Fruit fly (Drosophila melanogaster) whole organism, prepupa: ENCODE results near the gene CG4598.
A peak's percentile ranks its signal among the peaks of the same experiment; 100 is the strongest.

Experiments used
- Blimp-1 ChIP-seq: fragments of 200-800 bp; sonication (Bioruptor generic); optimal IDR thresholded peaks from 3 replicates; lab custom pipeline; 2017; ENCODE audit warnings: missing biosample characterization, missing genetic modification characterization, mild to moderate bottlenecking, moderate library complexity, missing genetic modification reagents
- CG10631 ChIP-seq: fragments of 200-800 bp; sonication (Bioruptor generic); optimal IDR thresholded peaks from 2 replicates; lab custom pipeline; 2016; ENCODE audit warnings: missing biosample characterization, missing genetic modification characterization
- CG10669 ChIP-seq: fragments of 200-800 bp; sonication (Bioruptor generic); optimal IDR thresholded peaks from 3 replicates; lab custom pipeline; 2018; ENCODE audit warnings: missing biosample characterization, mild to moderate bottlenecking, missing genetic modification characterization, moderate library complexity
- CG11294 ChIP-seq: fragments of 200-800 bp; sonication (Bioruptor generic); IDR thresholded peaks from 2 replicates; pipeline ENCODE4 v1.3.6; 2022; ENCODE audit warnings: missing biosample characterization, missing genetic modification characterization
- CG11762 ChIP-seq: fragments of 200-800 bp; sonication (Bioruptor generic); optimal IDR thresholded peaks from 3 replicates; lab custom pipeline; 2016; ENCODE audit warnings: missing biosample characterization, missing genetic modification characterization; ENCODE audit not compliant: insufficient read depth
- CG11902 ChIP-seq: fragments of 200-800 bp; sonication (Bioruptor generic); optimal IDR thresholded peaks from 3 replicates; lab custom pipeline; 2016; ENCODE audit warnings: missing biosample characterization, missing genetic modification characterization
- CG15336 ChIP-seq: fragments of 200-800 bp; sonication (Bioruptor generic); IDR thresholded peaks from 2 replicates; pipeline ENCODE4 v1.3.6; 2022; ENCODE audit warnings: missing biosample characterization, missing genetic modification characterization
- CG1621 ChIP-seq: fragments of 200-800 bp; sonication (Bioruptor generic); optimal IDR thresholded peaks from 3 replicates; lab custom pipeline; 2018; ENCODE audit warnings: missing biosample characterization, mild to moderate bottlenecking, missing genetic modification characterization
- CG16779 ChIP-seq: fragments of 200-800 bp; sonication (Bioruptor generic); optimal IDR thresholded peaks from 3 replicates; lab custom pipeline; 2017; ENCODE audit warnings: missing biosample characterization, mild to moderate bottlenecking, missing genetic modification characterization
- CG3032 ChIP-seq: fragments of 200-800 bp; optimal IDR thresholded peaks from 2 replicates; lab custom pipeline; 2019; ENCODE audit warnings: missing biosample characterization, mild to moderate bottlenecking, missing genetic modification characterization, moderate library complexity
- CG32006 ChIP-seq: fragments of 200-800 bp; sonication (Bioruptor generic); optimal IDR thresholded peaks from 3 replicates; lab custom pipeline; 2017; ENCODE audit warnings: missing biosample characterization, mild to moderate bottlenecking, missing genetic modification characterization
- CG34406 ChIP-seq: fragments of 200-800 bp; sonication (Bioruptor generic); optimal IDR thresholded peaks from 3 replicates; lab custom pipeline; 2016; ENCODE audit warnings: missing biosample characterization, missing genetic modification characterization
- CG4318 ChIP-seq: fragments of 200-800 bp; sonication (Bioruptor generic); optimal IDR thresholded peaks from 3 replicates; lab custom pipeline; 2017; ENCODE audit warnings: missing biosample characterization, mild to moderate bottlenecking, missing genetic modification characterization
- CG6163 ChIP-seq: fragments of 200-800 bp; sonication (Bioruptor generic); IDR thresholded peaks from 3 replicates; pipeline ENCODE4 v1.3.6; 2022; ENCODE audit warnings: missing biosample characterization, missing genetic modification characterization
- CG7368 ChIP-seq: fragments of 200-800 bp; sonication (Bioruptor generic); optimal IDR thresholded peaks from 3 replicates; lab custom pipeline; 2016; ENCODE audit warnings: missing biosample characterization, missing genetic modification characterization
- CG8319 ChIP-seq: fragments of 200-800 bp; sonication (Bioruptor generic); optimal IDR thresholded peaks from 3 replicates; lab custom pipeline; 2016; ENCODE audit warnings: missing biosample characterization, missing genetic modification characterization
- CG8632 ChIP-seq: fragments of 200-800 bp; sonication (Bioruptor generic); optimal IDR thresholded peaks from 3 replicates; lab custom pipeline; 2016; ENCODE audit warnings: missing biosample characterization, missing genetic modification characterization
- CG9139 ChIP-seq: fragments of 200-800 bp; sonication (Bioruptor generic); optimal IDR thresholded peaks from 3 replicates; lab custom pipeline; 2017; ENCODE audit warnings: missing biosample characterization, mild to moderate bottlenecking, missing genetic modification characterization
- Eip75B ChIP-seq: fragments of 200-800 bp; sonication (Bioruptor generic); optimal IDR thresholded peaks from 3 replicates; lab custom pipeline; 2016; ENCODE audit warnings: missing biosample characterization, missing genetic modification characterization
- Eip93F ChIP-seq: fragments of 200-800 bp; sonication (Bioruptor generic); optimal IDR thresholded peaks from 2 replicates; lab custom pipeline; 2016; ENCODE audit warnings: missing biosample characterization, mild to moderate bottlenecking, missing genetic modification characterization
- Ets21C ChIP-seq: fragments of 200-800 bp; sonication (Bioruptor generic); optimal IDR thresholded peaks from 3 replicates; lab custom pipeline; 2016; ENCODE audit warnings: missing biosample characterization, missing genetic modification characterization
- Ets96B ChIP-seq: fragments of 200-800 bp; optimal IDR thresholded peaks from 2 replicates; lab custom pipeline; 2019; ENCODE audit warnings: missing biosample characterization, mild to moderate bottlenecking, missing genetic modification characterization, moderate library complexity
- Gug ChIP-seq: fragments of 200-800 bp; sonication (Bioruptor generic); IDR thresholded peaks from 2 replicates; pipeline ENCODE4 v1.3.6; 2022; ENCODE audit warnings: missing biosample characterization, missing genetic modification characterization
- Hr39 ChIP-seq: fragments of 200-800 bp; sonication (Bioruptor generic); optimal IDR thresholded peaks from 2 replicates; lab custom pipeline; 2016; ENCODE audit warnings: missing biosample characterization, missing genetic modification characterization
- Hr4 ChIP-seq: fragments of 200-800 bp; sonication (Bioruptor generic); optimal IDR thresholded peaks from 3 replicates; lab custom pipeline; 2016; ENCODE audit warnings: missing biosample characterization, missing genetic modification characterization
- Met ChIP-seq: fragments of 200-800 bp; sonication (Bioruptor generic); optimal IDR thresholded peaks from 3 replicates; lab custom pipeline; 2016; ENCODE audit warnings: missing biosample characterization, missing genetic modification characterization
- OdsH ChIP-seq: fragments of 200-800 bp; sonication (Bioruptor generic); optimal IDR thresholded peaks from 3 replicates; lab custom pipeline; 2016; ENCODE audit warnings: missing biosample characterization, missing genetic modification characterization
- Sox102F ChIP-seq: fragments of 200-800 bp; sonication (Bioruptor generic); optimal IDR thresholded peaks from 2 replicates; lab custom pipeline; 2016; ENCODE audit warnings: missing biosample characterization, mild to moderate bottlenecking, missing genetic modification characterization
- Sox15 ChIP-seq: fragments of 200-800 bp; sonication (Bioruptor generic); optimal IDR thresholded peaks from 3 replicates; lab custom pipeline; 2016; ENCODE audit warnings: missing biosample characterization, missing genetic modification characterization
- achi ChIP-seq: fragments of 200-800 bp; sonication (Bioruptor generic); optimal IDR thresholded peaks from 3 replicates; lab custom pipeline; 2016; ENCODE audit warnings: missing biosample characterization, missing genetic modification characterization
- acj6 ChIP-seq: fragments of 200-800 bp; sonication (Bioruptor generic); optimal IDR thresholded peaks from 3 replicates; lab custom pipeline; 2016; ENCODE audit warnings: missing biosample characterization, missing genetic modification characterization
- dac ChIP-seq: fragments of 200-800 bp; sonication (Bioruptor generic); optimal IDR thresholded peaks from 2 replicates; lab custom pipeline; 2017; ENCODE audit warnings: missing biosample characterization, mild to moderate bottlenecking, missing genetic modification characterization
- dsx ChIP-seq: fragments of 200-800 bp; optimal IDR thresholded peaks from 3 replicates; lab custom pipeline; 2019; ENCODE audit warnings: missing biosample characterization, mild to moderate bottlenecking, missing genetic modification characterization, moderate library complexity; ENCODE audit not compliant: poor library complexity, severe bottlenecking
- eg ChIP-seq: fragments of 200-800 bp; sonication (Bioruptor generic); IDR thresholded peaks from 3 replicates; pipeline ENCODE4 v1.3.6; 2022; ENCODE audit warnings: missing biosample characterization, missing genetic modification characterization
- esn ChIP-seq: fragments of 200-800 bp; sonication (Bioruptor generic); optimal IDR thresholded peaks from 2 replicates; lab custom pipeline; 2016; ENCODE audit warnings: missing biosample characterization, mild to moderate bottlenecking, missing genetic modification characterization, moderate library complexity
- fd59A ChIP-seq: fragments of 200-800 bp; sonication (Bioruptor generic); optimal IDR thresholded peaks from 2 replicates; lab custom pipeline; 2017; ENCODE audit warnings: missing biosample characterization, mild to moderate bottlenecking, missing genetic modification characterization, missing genetic modification reagents
- fd85E ChIP-seq: fragments of 200-800 bp; sonication (Bioruptor generic); optimal IDR thresholded peaks from 3 replicates; lab custom pipeline; 2016; ENCODE audit warnings: missing biosample characterization, missing genetic modification characterization
- fkh ChIP-seq: fragments of 200-800 bp; sonication (Bioruptor generic); optimal IDR thresholded peaks from 3 replicates; lab custom pipeline; 2017; ENCODE audit warnings: missing biosample characterization, mild to moderate bottlenecking, missing genetic modification characterization, moderate library complexity
- lz ChIP-seq: fragments of 200-800 bp; sonication (Bioruptor generic); optimal IDR thresholded peaks from 3 replicates; lab custom pipeline; 2016; ENCODE audit warnings: missing biosample characterization, missing genetic modification characterization
- net ChIP-seq: fragments of 200-800 bp; sonication (Bioruptor generic); optimal IDR thresholded peaks from 3 replicates; lab custom pipeline; 2016; ENCODE audit warnings: missing biosample characterization, missing genetic modification characterization
- pdm3 ChIP-seq: fragments of 200-800 bp; sonication (Bioruptor generic); optimal IDR thresholded peaks from 3 replicates; lab custom pipeline; 2016; ENCODE audit warnings: missing biosample characterization, missing genetic modification characterization
- salr ChIP-seq, 2 experiments: fragments of 200-800 bp; sonication (Bioruptor generic); optimal IDR thresholded peaks; 3 replicates each; lab custom pipeline; 2016 to 2018; ENCODE audit warnings: missing biosample characterization in 2 of 2, missing genetic modification characterization in 2 of 2, mild to moderate bottlenecking in 1 of 2
- ss ChIP-seq, 2 experiments: fragments of 200-800 bp; sonication (Bioruptor generic); optimal IDR thresholded peaks; 2 replicates in 1 of 2; 3 replicates in 1 of 2; lab custom pipeline; 2017 to 2018; ENCODE audit warnings: mild to moderate bottlenecking in 2 of 2, missing biosample characterization in 2 of 2, missing genetic modification characterization in 2 of 2, moderate library complexity in 1 of 2
- svp ChIP-seq: fragments of 200-800 bp; sonication (Bioruptor generic); peaks from one replicate; lab custom pipeline; 2016; ENCODE audit warnings: missing biosample characterization, missing genetic modification characterization
- topi ChIP-seq: fragments of 200-800 bp; sonication (Bioruptor generic); optimal IDR thresholded peaks from 3 replicates; lab custom pipeline; 2016; ENCODE audit warnings: missing biosample characterization, missing genetic modification characterization

The CG4598 gene

DNA sequence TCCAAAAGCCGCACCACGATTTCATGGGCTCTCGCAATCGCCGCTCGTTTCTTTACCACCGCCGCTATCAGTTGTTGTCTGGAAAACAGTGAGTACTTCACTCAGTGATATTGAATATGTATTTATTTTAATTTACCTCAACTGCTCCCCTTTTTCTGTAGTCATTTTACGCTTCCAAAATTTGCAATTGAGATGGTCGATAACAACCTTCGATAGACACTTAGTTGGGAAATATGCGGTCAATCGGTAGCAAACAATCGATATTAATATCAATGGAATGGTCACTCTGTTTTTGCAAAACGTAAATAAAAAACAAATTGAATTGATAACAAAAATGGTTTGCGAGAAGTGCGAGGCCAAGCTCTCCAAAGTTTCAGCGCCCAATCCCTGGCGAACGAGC is 27.8 kb upstream of the CG4598 start, which contains the start of the genes CG34183 and CG4537:
Gene CG34183, minus strand, starts transcription at position 197 of the 400 bp plus-strand sequence.
Gene CG4537, plus strand, starts transcription at position 310 of the 400 bp plus-strand sequence.
- TF ChIP-seq CG4318: no peak
- TF ChIP-seq net: no peak
- TF ChIP-seq CG16779 (tag; lab: Kevin White, UChicago): no peak
- TF ChIP-seq esn (GFP tag; lab: Kevin White, UChicago): peak; percentile 27
- no peak for TF ChIP-seq CG7368 (GFP tag; lab: Kevin White, UChicago)
- no peak for TF ChIP-seq CG11762
- TF ChIP-seq CG3032 (tag; lab: Kevin White, UChicago): no peak
- no peak for TF ChIP-seq CG8632 (GFP tag; lab: Kevin White, UChicago)
- TF ChIP-seq svp (GFP tag; lab: Kevin White, UChicago): no peak
- TF ChIP-seq acj6 (GFP tag; lab: Kevin White, UChicago): no peak
- no peak for TF ChIP-seq lz (GFP tag; lab: Kevin White, UChicago)
- TF ChIP-seq fkh: peak; percentile 57
- TF ChIP-seq CG32006 (GFP tag; lab: Kevin White, UChicago): no peak
- no peak for TF ChIP-seq Ets21C
- no peak for TF ChIP-seq eg (GFP tag; lab: Robert Waterston, UW)
- no peak for TF ChIP-seq CG15336

DNA sequence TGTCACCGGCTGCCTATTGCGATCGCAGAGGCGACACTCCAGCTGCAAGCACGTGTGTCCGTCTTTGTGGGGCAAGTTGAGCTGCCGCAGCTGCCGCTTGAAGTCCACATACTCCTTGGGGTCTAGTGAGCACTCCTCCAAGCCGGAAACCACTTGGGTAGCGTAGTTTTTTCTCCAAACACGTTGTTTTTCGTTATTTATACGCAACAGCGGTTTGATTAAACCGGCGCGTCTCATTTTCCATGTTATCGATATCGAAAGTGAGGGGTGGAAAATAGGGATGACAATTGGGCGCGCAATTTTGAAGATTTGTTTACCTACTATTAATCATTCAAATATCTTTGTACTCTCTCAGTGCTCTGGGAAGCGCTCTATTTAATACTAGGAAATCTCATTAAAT is 25.2 kb upstream of the CG4598 start, which contains the start of gene mtDNA-helicase:
Gene mtDNA-helicase, minus strand, starts transcription at position 264 of the 400 bp plus-strand sequence.
- TF ChIP-seq ss (GFP tag; optimal IDR thresholded peaks at IDR 0.05; lab: Kevin White, UChicago) (no peak), salr (GFP tag; optimal IDR thresholded peaks at IDR 0.05; lab: Kevin White, UChicago) (no peak), Blimp-1 (GFP tag; lab: Kevin White, UChicago) (no peak), fkh (peak; percentile 49), CG16779 (tag; lab: Kevin White, UChicago) (no peak), net (no peak), svp (GFP tag; lab: Kevin White, UChicago) (no peak), Sox15 (no peak)

dm6 chr2L:9894193-9894592 is 24.2 kb upstream of the CG4598 start:
- no peak for TF ChIP-seq CG6163 (GFP tag; lab: Robert Waterston, UW)
- TF ChIP-seq CG10631: no peak
- no peak for TF ChIP-seq CG1621 (tag; lab: Kevin White, UChicago)
- TF ChIP-seq CG4318: no peak
- TF ChIP-seq CG15336: no peak
- TF ChIP-seq CG8632 (GFP tag; lab: Kevin White, UChicago): no peak
- no peak for TF ChIP-seq fd59A (GFP tag; lab: Kevin White, UChicago)
- TF ChIP-seq Hr39 (GFP tag; lab: Kevin White, UChicago): no peak
- no peak for TF ChIP-seq Met (GFP tag; lab: Kevin White, UChicago)
- no peak for TF ChIP-seq Gug (GFP tag; lab: Robert Waterston, UW)
- TF ChIP-seq dsx: no peak
- no peak for TF ChIP-seq CG11762
- TF ChIP-seq eg (GFP tag; lab: Robert Waterston, UW): no peak

dm6 chr2L:9894871-9895364 is 23.5 kb upstream of the CG4598 start, which contains the start of gene Bka:
Bka (plus strand) TSS chr2L:9895287.
- TF ChIP-seq eg (GFP tag; lab: Robert Waterston, UW): no peak
- peak; percentile 38 for TF ChIP-seq Eip75B (GFP tag; lab: Kevin White, UChicago)
- no peak for TF ChIP-seq Sox102F (GFP tag; lab: Kevin White, UChicago)
- TF ChIP-seq OdsH (GFP tag; lab: Kevin White, UChicago): no peak
- peak; percentile 13 for TF ChIP-seq Ets96B (tag; lab: Kevin White, UChicago)
- TF ChIP-seq Hr4 (GFP tag; lab: Kevin White, UChicago): no peak
- TF ChIP-seq pdm3: no peak
- TF ChIP-seq fd85E (GFP tag; lab: Kevin White, UChicago): no peak
- no peak for TF ChIP-seq CG8319
- TF ChIP-seq CG10631: no peak
- peak; percentile 56 for TF ChIP-seq topi
- no peak for TF ChIP-seq Hr39 (GFP tag; lab: Kevin White, UChicago)
- no peak for TF ChIP-seq achi (GFP tag; lab: Kevin White, UChicago)
- peak; percentile 57 for TF ChIP-seq Met (GFP tag; lab: Kevin White, UChicago)
- peak; percentile 23 for TF ChIP-seq Eip93F
- TF ChIP-seq CG11294 (GFP tag; lab: Robert Waterston, UW): no peak
- TF ChIP-seq Blimp-1 (GFP tag; lab: Kevin White, UChicago): peak; percentile 15
- TF ChIP-seq CG9139 (GFP tag; lab: Kevin White, UChicago): no peak
- no peak for TF ChIP-seq CG11902 (GFP tag; lab: Kevin White, UChicago)
- TF ChIP-seq CG10669 (GFP tag; lab: Kevin White, UChicago): peak; percentile 17
- no peak for TF ChIP-seq CG6163 (GFP tag; lab: Robert Waterston, UW)
- no peak for TF ChIP-seq dac (GFP tag; lab: Kevin White, UChicago)
- TF ChIP-seq acj6 (GFP tag; lab: Kevin White, UChicago): peak; percentile 29
- no peak for TF ChIP-seq CG1621 (tag; lab: Kevin White, UChicago)
- TF ChIP-seq CG34406 (GFP tag; lab: Kevin White, UChicago): peak; percentile 56
- peak in 1 of 2 experiments; percentile 58 for TF ChIP-seq ss (GFP tag; optimal IDR thresholded peaks at IDR 0.05; lab: Kevin White, UChicago)
